Worm (Caenorhabditis elegans) whole organism, late embryonic: ENCODE data around the gene mdh-2.

ENCODE experiments used
- C08G9.2 ChIP-seq: sonication (generic microtip); optimal IDR thresholded peaks from 2 replicates; lab custom pipeline; 2016; ENCODE audit warnings: mild to moderate bottlenecking, missing genetic modification characterization, moderate library complexity, missing compliant biosample characterization
- C38D4.7 ChIP-seq: fragments of 200-800 bp; sonication (Bioruptor generic); optimal IDR thresholded peaks from 2 replicates; lab custom pipeline; 2018; ENCODE audit warnings: mild to moderate bottlenecking, missing genetic modification characterization, moderate library complexity, missing compliant biosample characterization
- K02D7.2 ChIP-seq: sonication (generic microtip); optimal IDR thresholded peaks from 2 replicates; lab custom pipeline; 2017; ENCODE audit warnings: mild to moderate bottlenecking, missing genetic modification characterization, missing compliant biosample characterization
- Y22D7AL.16 ChIP-seq: sonication (generic microtip); optimal IDR thresholded peaks from 2 replicates; lab custom pipeline; 2016; ENCODE audit warnings: missing genetic modification characterization, missing compliant biosample characterization
- ama-1 ChIP-seq: fragments of 150-350 bp; optimal IDR thresholded peaks from 2 replicates; lab custom pipeline; 2014
- ceh-14 ChIP-seq: sonication (generic microtip); optimal IDR thresholded peaks from 2 replicates; lab custom pipeline; 2016; ENCODE audit warnings: missing genotype, missing genetic modification characterization, missing compliant biosample characterization
- ceh-18 ChIP-seq: sonication (generic microtip); optimal IDR thresholded peaks from 2 replicates; lab custom pipeline; 2016; ENCODE audit warnings: missing genetic modification characterization, missing compliant biosample characterization
- ceh-2 ChIP-seq: sonication (generic microtip); optimal IDR thresholded peaks from 2 replicates; lab custom pipeline; 2016; ENCODE audit warnings: missing genotype, missing genetic modification characterization, missing compliant biosample characterization
- ceh-24 ChIP-seq: sonication (generic microtip); optimal IDR thresholded peaks from 2 replicates; lab custom pipeline; 2016; ENCODE audit warnings: mild to moderate bottlenecking, missing genetic modification characterization, missing compliant biosample characterization
- ceh-31 ChIP-seq: sonication (generic microtip); optimal IDR thresholded peaks from 2 replicates; lab custom pipeline; 2016; ENCODE audit warnings: missing genetic modification characterization, missing compliant biosample characterization
- ceh-45 ChIP-seq: fragments of 200-800 bp; sonication (Bioruptor generic); IDR thresholded peaks from 2 replicates; pipeline ENCODE4 v1.3.6; 2022; ENCODE audit warnings: missing genetic modification reagents, missing genetic modification characterization, missing compliant biosample characterization
- ceh-48 ChIP-seq: sonication (generic microtip); optimal IDR thresholded peaks from 2 replicates; lab custom pipeline; 2016; ENCODE audit warnings: missing genetic modification characterization, inconsistent platforms, missing compliant biosample characterization
- ceh-6 ChIP-seq: fragments of 200-800 bp; sonication (Bioruptor generic); optimal IDR thresholded peaks from 2 replicates; lab custom pipeline; 2018; ENCODE audit warnings: mild to moderate bottlenecking, missing genetic modification characterization, missing compliant biosample characterization
- che-1 ChIP-seq: sonication (generic microtip); optimal IDR thresholded peaks from 2 replicates; lab custom pipeline; 2016; ENCODE audit warnings: mild to moderate bottlenecking, missing genetic modification characterization, missing compliant biosample characterization
- dmd-4 ChIP-seq: sonication (generic microtip); optimal IDR thresholded peaks from 2 replicates; lab custom pipeline; 2016; ENCODE audit warnings: borderline replicate concordance, missing genetic modification characterization, missing compliant biosample characterization
- dve-1 ChIP-seq: sonication (generic microtip); optimal IDR thresholded peaks from 2 replicates; lab custom pipeline; 2017; ENCODE audit warnings: antibody characterized with exemption, mild to moderate bottlenecking, missing genetic modification characterization, missing compliant biosample characterization
- elt-2 ChIP-seq: sonication (generic microtip); optimal IDR thresholded peaks from 2 replicates; lab custom pipeline; 2016; ENCODE audit warnings: missing genetic modification reagents, missing genetic modification characterization, missing compliant biosample characterization
- ets-4 ChIP-seq: sonication (generic microtip); optimal IDR thresholded peaks from 2 replicates; lab custom pipeline; 2016; ENCODE audit warnings: missing genetic modification characterization, missing compliant biosample characterization
- fax-1 ChIP-seq: sonication (generic microtip); optimal IDR thresholded peaks from 2 replicates; lab custom pipeline; 2016; ENCODE audit warnings: missing genotype, missing genetic modification characterization, missing compliant biosample characterization
- fkh-10 ChIP-seq: fragments of 150-350 bp; optimal IDR thresholded peaks from 2 replicates; lab custom pipeline; 2014; ENCODE audit warnings: missing biosample characterization, missing genetic modification reagents, missing genetic modification characterization
- fkh-6 ChIP-seq: sonication (generic microtip); optimal IDR thresholded peaks from 2 replicates; lab custom pipeline; 2016; ENCODE audit warnings: missing genetic modification characterization, missing compliant biosample characterization
- hlh-15 ChIP-seq: sonication (generic microtip); optimal IDR thresholded peaks from 2 replicates; lab custom pipeline; 2016; ENCODE audit warnings: missing genetic modification characterization, missing compliant biosample characterization
- hlh-30 ChIP-seq: sonication (generic microtip); optimal IDR thresholded peaks from 2 replicates; lab custom pipeline; 2017; ENCODE audit warnings: antibody characterized with exemption, missing genetic modification characterization, missing compliant biosample characterization; ENCODE audit not compliant: insufficient read depth
- lim-6 ChIP-seq: sonication (generic microtip); optimal IDR thresholded peaks from 2 replicates; lab custom pipeline; 2016; ENCODE audit warnings: missing genetic modification characterization, missing compliant biosample characterization
- madf-2 ChIP-seq: sonication (generic microtip); optimal IDR thresholded peaks from 2 replicates; lab custom pipeline; 2017; ENCODE audit warnings: missing genetic modification characterization, missing compliant biosample characterization
- mec-3 ChIP-seq: sonication (generic microtip); optimal IDR thresholded peaks from 2 replicates; lab custom pipeline; 2016; ENCODE audit warnings: borderline replicate concordance, missing genetic modification characterization, missing compliant biosample characterization
- nfya-1 ChIP-seq: sonication (generic microtip); optimal IDR thresholded peaks from 2 replicates; lab custom pipeline; 2017; ENCODE audit warnings: missing genetic modification characterization, mild to moderate bottlenecking, missing compliant biosample characterization, antibody characterized with exemption, moderate library complexity
- nhr-11 ChIP-seq: fragments of 150-350 bp; optimal IDR thresholded peaks from 2 replicates; lab custom pipeline; 2014; ENCODE audit warnings: missing biosample characterization, missing genetic modification characterization
- nhr-232 ChIP-seq: sonication (generic microtip); optimal IDR thresholded peaks from 2 replicates; lab custom pipeline; 2016; ENCODE audit warnings: missing genetic modification characterization, missing compliant biosample characterization
- npax-4 ChIP-seq: sonication (generic microtip); optimal IDR thresholded peaks from 2 replicates; lab custom pipeline; 2016; ENCODE audit warnings: missing genetic modification characterization, missing compliant biosample characterization
- odd-2 ChIP-seq: sonication (generic microtip); optimal IDR thresholded peaks from 2 replicates; lab custom pipeline; 2017; ENCODE audit warnings: antibody characterized with exemption, mild to moderate bottlenecking, missing genetic modification characterization, missing compliant biosample characterization
- pha-2 ChIP-seq: sonication (generic microtip); optimal IDR thresholded peaks from 2 replicates; lab custom pipeline; 2017; ENCODE audit warnings: mild to moderate bottlenecking, missing genetic modification characterization, missing compliant biosample characterization
- pha-4 ChIP-seq: fragments of 150-350 bp; optimal IDR thresholded peaks from 2 replicates; lab custom pipeline; 2018; ENCODE audit warnings: missing biosample characterization, missing genetic modification reagents, missing genetic modification characterization
- pqm-1 ChIP-seq: sonication (generic microtip); optimal IDR thresholded peaks from 2 replicates; lab custom pipeline; 2016; ENCODE audit warnings: missing genetic modification characterization, missing compliant biosample characterization
- pros-1 ChIP-seq: fragments of 150-350 bp; optimal IDR thresholded peaks from 2 replicates; lab custom pipeline; 2014; ENCODE audit warnings: missing biosample characterization, missing genetic modification reagents, missing genetic modification characterization
- ref-2 ChIP-seq: sonication (generic microtip); optimal IDR thresholded peaks from 2 replicates; lab custom pipeline; 2016; ENCODE audit warnings: missing genetic modification characterization, missing compliant biosample characterization
- rnt-1 ChIP-seq: sonication (generic microtip); optimal IDR thresholded peaks from 2 replicates; lab custom pipeline; 2016; ENCODE audit warnings: missing genetic modification characterization, missing compliant biosample characterization
- sdc-2 ChIP-seq: sonication (generic microtip); optimal IDR thresholded peaks from 2 replicates; lab custom pipeline; 2016; ENCODE audit warnings: missing genotype, missing genetic modification characterization, missing compliant biosample characterization
- sox-2 ChIP-seq: fragments of 200-800 bp; sonication (Bioruptor generic); IDR thresholded peaks from 2 replicates; pipeline ENCODE4 v1.3.6; 2022; ENCODE audit warnings: missing genetic modification reagents, missing genetic modification characterization, missing compliant biosample characterization
- sox-4 ChIP-seq: sonication (generic microtip); optimal IDR thresholded peaks from 2 replicates; lab custom pipeline; 2017; ENCODE audit warnings: mild to moderate bottlenecking, missing genetic modification characterization, inconsistent platforms, missing compliant biosample characterization
- tbx-2 ChIP-seq: sonication (generic microtip); optimal IDR thresholded peaks from 2 replicates; lab custom pipeline; 2016; ENCODE audit warnings: missing genetic modification characterization, missing compliant biosample characterization
- ttx-3 ChIP-seq: sonication (generic microtip); optimal IDR thresholded peaks from 2 replicates; lab custom pipeline; 2016; ENCODE audit warnings: missing genetic modification reagents, missing genetic modification characterization, missing compliant biosample characterization
- unc-42 ChIP-seq: sonication (generic microtip); optimal IDR thresholded peaks from 2 replicates; lab custom pipeline; 2016; ENCODE audit warnings: missing genotype, missing genetic modification characterization, missing compliant biosample characterization
- unc-55 ChIP-seq: sonication (generic microtip); optimal IDR thresholded peaks from 2 replicates; lab custom pipeline; 2017; ENCODE audit warnings: missing biosample characterization, missing genetic modification reagents, missing genetic modification characterization
- ztf-16 ChIP-seq: sonication (generic microtip); optimal IDR thresholded peaks from 2 replicates; lab custom pipeline; 2017; ENCODE audit warnings: missing genetic modification characterization, missing compliant biosample characterization

Gene mdh-2

DNA sequence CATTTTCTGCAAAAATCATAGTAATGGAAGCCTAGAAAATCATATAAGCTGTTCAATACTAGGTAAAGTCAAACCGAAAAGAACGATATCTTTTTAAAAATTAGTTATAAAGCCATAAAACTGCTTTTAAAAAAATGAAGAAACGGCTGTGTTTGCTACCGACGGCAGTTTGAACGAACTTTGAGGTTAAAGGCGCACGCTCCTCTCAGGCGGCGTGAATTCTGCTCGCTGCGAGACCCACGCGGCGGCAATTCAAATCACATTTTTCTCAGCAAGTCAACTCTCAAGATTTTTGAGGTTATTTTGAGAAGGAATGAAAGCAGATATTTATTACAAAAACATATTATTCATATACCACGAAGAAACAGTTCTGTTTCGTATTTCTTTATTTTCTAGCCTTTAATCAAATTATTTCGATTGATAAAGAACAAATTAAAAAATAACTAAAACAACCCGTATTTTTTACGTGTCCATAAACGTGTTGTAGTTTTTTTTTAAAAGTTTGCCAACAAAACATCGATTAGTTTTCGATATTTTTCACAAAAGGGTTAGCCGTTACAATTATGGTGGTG, at the start of gene mdh-2, which contains the start of gene F20H11.4:
TSS of gene mdh-2 (minus strand) at position 6 of the 572 bp plus-strand sequence.
TSS of gene F20H11.4 (plus strand) at position 522 of the 572 bp plus-strand sequence.
- TF ChIP-seq ceh-45 (GFP tag; lab: Robert Waterston, UW) (no peak), fkh-6 (tag; lab: Kevin White, UChicago) (no peak), ama-1 (no peak), mec-3 (tag; lab: Kevin White, UChicago) (no peak), hlh-30 (tag; lab: Kevin White, UChicago) (no peak), ceh-18 (tag; lab: Kevin White, UChicago) (peak; percentile 2), ceh-24 (tag; lab: Kevin White, UChicago) (no peak), ceh-48 (no peak), ceh-2 (tag; lab: Kevin White, UChicago) (no peak), tbx-2 (tag; lab: Kevin White, UChicago) (peak; percentile 33), fax-1 (tag; lab: Kevin White, UChicago) (no peak), pha-2 (no peak), sox-4 (tag; lab: Kevin White, UChicago) (no peak), dmd-4 (tag; lab: Kevin White, UChicago) (no peak), che-1 (tag; lab: Kevin White, UChicago) (no peak), K02D7.2 (tag; lab: Kevin White, UChicago) (no peak), unc-55 (GFP tag; lab: Kevin White, UChicago) (peak; percentile 2), odd-2 (tag; lab: Kevin White, UChicago) (no peak), ref-2 (tag; lab: Kevin White, UChicago) (no peak), ceh-31 (no peak), elt-2 (tag; lab: Kevin White, UChicago) (no peak), dve-1 (peak; percentile 50), nhr-11 (tag; lab: Kevin White, UChicago) (no peak), pros-1 (tag; lab: Kevin White, UChicago) (no peak), nfya-1 (peak; percentile 56), sdc-2 (no peak), Y22D7AL.16 (tag; lab: Kevin White, UChicago) (no peak), npax-4 (tag; lab: Kevin White, UChicago) (no peak), pha-4 (no peak), ceh-14 (tag; lab: Kevin White, UChicago) (no peak), madf-2 (tag; lab: Kevin White, UChicago) (no peak), C08G9.2 (no peak), unc-42 (tag; lab: Kevin White, UChicago) (peak; percentile 13), ceh-6 (GFP tag; lab: Kevin White, UChicago) (no peak), fkh-10 (GFP tag; lab: Kevin White, UChicago) (no peak)
- TF ChIP-seq, all 69 proteins: peak for 6

DNA sequence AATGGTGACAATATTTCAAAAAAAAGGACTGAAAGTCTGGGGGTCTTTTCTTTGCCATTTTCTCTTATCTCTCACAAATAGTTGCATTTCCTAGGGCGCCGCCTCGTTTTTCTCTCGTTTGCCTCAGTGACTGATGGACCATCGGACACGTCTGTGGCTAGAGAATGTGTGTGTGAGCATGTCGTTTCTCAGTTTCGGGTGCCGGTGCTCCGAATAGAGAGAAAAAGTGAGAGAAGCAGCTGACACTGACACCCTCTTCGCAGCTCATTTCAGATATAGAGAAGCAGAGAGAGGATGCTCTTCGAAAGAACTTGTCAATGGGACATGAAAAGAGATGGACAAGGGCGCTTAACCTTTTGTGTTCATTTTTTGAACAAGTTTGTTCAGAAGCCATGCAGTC, 47.9 kb upstream of the mdh-2 start:
- TF ChIP-seq nfya-1 (peak; percentile 32), rnt-1 (tag; lab: Kevin White, UChicago) (peak; percentile 59), unc-55 (GFP tag; lab: Kevin White, UChicago) (peak; percentile 46), pqm-1 (no peak), ceh-18 (tag; lab: Kevin White, UChicago) (peak; percentile 72)

DNA sequence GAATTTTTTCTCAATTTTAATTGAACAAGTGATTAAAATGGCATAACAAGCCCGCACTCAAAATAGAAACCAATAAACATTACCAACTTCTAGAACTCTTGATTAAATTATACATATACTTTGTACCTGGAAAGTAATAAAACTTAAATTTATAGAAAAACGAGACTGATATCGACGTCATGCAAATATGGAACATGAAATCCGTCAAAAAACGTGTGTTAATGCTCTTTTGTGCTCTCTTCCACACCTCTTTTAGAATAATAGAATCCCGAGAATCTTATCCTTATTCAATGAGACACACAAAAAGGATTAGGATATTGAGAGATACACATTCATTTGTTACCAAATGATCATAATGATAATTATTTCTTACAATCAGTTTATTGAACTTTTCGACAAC, 46.0 kb upstream of the mdh-2 start:
- TF ChIP-seq ref-2 (tag; lab: Kevin White, UChicago) (no peak), C38D4.7 (GFP tag; lab: Kevin White, UChicago) (no peak), sox-2 (GFP tag; lab: Robert Waterston, UW) (no peak), hlh-30 (tag; lab: Kevin White, UChicago) (no peak), ceh-18 (tag; lab: Kevin White, UChicago) (no peak), ets-4 (tag; lab: Kevin White, UChicago) (no peak), lim-6 (tag; lab: Kevin White, UChicago) (no peak), nhr-232 (tag; lab: Kevin White, UChicago) (no peak), ceh-45 (GFP tag; lab: Robert Waterston, UW) (no peak), ztf-16 (no peak), ceh-6 (GFP tag; lab: Kevin White, UChicago) (no peak), sdc-2 (no peak), ttx-3 (tag; lab: Kevin White, UChicago) (no peak), ceh-31 (no peak), npax-4 (tag; lab: Kevin White, UChicago) (no peak), hlh-15 (tag; lab: Kevin White, UChicago) (no peak)
